Worm (Caenorhabditis elegans): ENCODE measurements around the gene R102.4.

- TF ChIP-seq nhr-28 (tag; optimal IDR thresholded peaks at IDR 0.05): no peak
- TF ChIP-seq ZK546.5 (tag; optimal IDR thresholded peaks at IDR 0.05): no peak
- no peak for TF ChIP-seq pqm-1 (tag; optimal IDR thresholded peaks at IDR 0.05)
- TF ChIP-seq arid-1 (GFP tag; conservative IDR thresholded peaks at IDR 0.05): no peak
- no peak for TF ChIP-seq lsy-2 (tag; optimal IDR thresholded peaks at IDR 0.05)
- TF ChIP-seq zfp-2 (tag; optimal IDR thresholded peaks at IDR 0.05): no peak
- TF ChIP-seq ztf-11 (tag; optimal IDR thresholded peaks at IDR 0.05): no peak
Observed at ce11 chrIV:10716348-10716747, 21.2 kb upstream of the R102.4 start, which contains the start of gene ncx-3.

Measured in whole organism, L4 larva.